Fruit fly (Drosophila melanogaster) whole organism, pupa: ENCODE measurements around the gene CG7139.

ENCODE experiments used
- CG10348 ChIP-seq: fragments of 200-800 bp; sonication (Bioruptor generic); IDR thresholded peaks from 2 replicates; pipeline ENCODE4 v1.3.6; 2022; ENCODE audit warnings: missing biosample characterization, missing genetic modification characterization
- CG12605 ChIP-seq: fragments of 200-800 bp; sonication (Bioruptor generic); IDR thresholded peaks from 2 replicates; pipeline ENCODE4 v1.3.6; 2022; ENCODE audit warnings: missing biosample characterization, missing genetic modification characterization
- CG13204 ChIP-seq: fragments of 200-800 bp; sonication (Bioruptor generic); optimal IDR thresholded peaks from 2 replicates; lab custom pipeline; 2018; ENCODE audit warnings: missing biosample characterization, mild to moderate bottlenecking, missing genetic modification characterization, moderate library complexity
- CG14655 ChIP-seq: fragments of 200-800 bp; sonication (Bioruptor generic); optimal IDR thresholded peaks from 3 replicates; lab custom pipeline; 2017; ENCODE audit warnings: mild to moderate bottlenecking, missing biosample characterization, missing genetic modification reagents, missing genetic modification characterization
- CG15710 ChIP-seq: fragments of 200-800 bp; sonication (Bioruptor generic); optimal IDR thresholded peaks from 2 replicates; lab custom pipeline; 2018; ENCODE audit warnings: missing biosample characterization, mild to moderate bottlenecking, missing genetic modification characterization, moderate library complexity
- CG17806 ChIP-seq: fragments of 200-800 bp; sonication (Bioruptor generic); optimal IDR thresholded peaks from 2 replicates; lab custom pipeline; 2018; ENCODE audit warnings: missing biosample characterization, mild to moderate bottlenecking, missing genetic modification characterization, moderate library complexity
- CG32121 ChIP-seq: fragments of 200-800 bp; sonication (Bioruptor generic); IDR thresholded peaks from 2 replicates; pipeline ENCODE4 v1.3.6; 2022; ENCODE audit warnings: missing biosample characterization, missing genetic modification characterization
- CG34367 ChIP-seq: fragments of 200-800 bp; sonication (Bioruptor generic); optimal IDR thresholded peaks from 2 replicates; lab custom pipeline; 2018; ENCODE audit warnings: missing biosample characterization, mild to moderate bottlenecking, missing genetic modification characterization
- CG4496 ChIP-seq: fragments of 200-800 bp; sonication (Bioruptor generic); IDR thresholded peaks from 3 replicates; pipeline ENCODE4 v1.3.6; 2022; ENCODE audit warnings: missing biosample characterization, missing genetic modification characterization
- CG8159 ChIP-seq: fragments of 200-800 bp; sonication (Bioruptor generic); optimal IDR thresholded peaks from 3 replicates; lab custom pipeline; 2018; ENCODE audit warnings: missing biosample characterization, mild to moderate bottlenecking, missing genetic modification characterization, moderate library complexity
- CG8301 ChIP-seq: fragments of 200-800 bp; sonication (Bioruptor generic); optimal IDR thresholded peaks from 2 replicates; lab custom pipeline; 2018; ENCODE audit warnings: missing biosample characterization, mild to moderate bottlenecking, missing genetic modification characterization
- CG9948 ChIP-seq: fragments of 200-800 bp; sonication (Bioruptor generic); optimal IDR thresholded peaks from 2 replicates; lab custom pipeline; 2018; ENCODE audit warnings: missing biosample characterization, mild to moderate bottlenecking, missing genetic modification characterization, moderate library complexity
- D1 ChIP-seq: fragments of 200-800 bp; sonication (Bioruptor generic); optimal IDR thresholded peaks from 2 replicates; lab custom pipeline; 2018; ENCODE audit warnings: missing biosample characterization, mild to moderate bottlenecking, missing genetic modification characterization, moderate library complexity
- EcR ChIP-seq: fragments of 200-800 bp; sonication (Bioruptor generic); optimal IDR thresholded peaks from 3 replicates; lab custom pipeline; 2019; ENCODE audit warnings: missing biosample characterization, missing genetic modification characterization, mild to moderate bottlenecking, moderate library complexity, missing genetic modification reagents
- Ets98B ChIP-seq: fragments of 200-800 bp; sonication (Bioruptor generic); IDR thresholded peaks from 2 replicates; pipeline ENCODE4 v1.3.6; 2022; ENCODE audit warnings: missing biosample characterization, missing genetic modification characterization
- Pif1A ChIP-seq: fragments of 200-800 bp; sonication (Bioruptor generic); optimal IDR thresholded peaks from 3 replicates; lab custom pipeline; 2016; ENCODE audit warnings: missing biosample characterization, missing genetic modification characterization
- Pif1B ChIP-seq: fragments of 200-800 bp; sonication (Bioruptor generic); optimal IDR thresholded peaks from 3 replicates; lab custom pipeline; 2016; ENCODE audit warnings: missing biosample characterization, missing genetic modification characterization
- Snoo ChIP-seq: fragments of 200-800 bp; sonication (Bioruptor generic); optimal IDR thresholded peaks from 3 replicates; lab custom pipeline; 2017; ENCODE audit warnings: missing biosample characterization, mild to moderate bottlenecking, missing genetic modification characterization, inconsistent platforms
- fd96Ca ChIP-seq: fragments of 200-800 bp; sonication (Bioruptor generic); IDR thresholded peaks from 3 replicates; pipeline ENCODE4 v1.3.6; 2022; ENCODE audit warnings: missing biosample characterization, missing genetic modification characterization
- gl ChIP-seq: fragments of 200-800 bp; sonication (Bioruptor generic); optimal IDR thresholded peaks from 2 replicates; lab custom pipeline; 2018; ENCODE audit warnings: missing biosample characterization, mild to moderate bottlenecking, missing genetic modification characterization
- rn ChIP-seq: fragments of 200-800 bp; sonication (Bioruptor generic); IDR thresholded peaks from 2 replicates; pipeline ENCODE4 v1.3.6; 2022; ENCODE audit warnings: missing biosample characterization, missing genetic modification characterization

The CG7139 gene

dm6 chr3L:22071687-22072394 lies at the start of gene CG7139:
TSS of gene CG7139 (minus strand) at chr3L:22071848.
- TF ChIP-seq CG8159 (tag; lab: Kevin White, UChicago) (peak; percentile 29), CG34367 (tag; lab: Kevin White, UChicago) (no peak), EcR (GFP tag; lab: Kevin White, UChicago) (no peak), CG15710 (no peak), D1 (tag; lab: Kevin White, UChicago) (no peak), Snoo (tag; lab: Kevin White, UChicago) (no peak)

dm6 chr3L:22113186-22113585 lies 41.5 kb upstream of the CG7139 start:
- TF ChIP-seq Ets98B (GFP tag; lab: Robert Waterston, UW), result no peak
- no peak for TF ChIP-seq CG8159 (tag; lab: Kevin White, UChicago)
- TF ChIP-seq CG8301 (tag; lab: Kevin White, UChicago), result no peak
- no peak for TF ChIP-seq CG32121
- TF ChIP-seq CG4496, result no peak
- no peak for TF ChIP-seq CG17806
- TF ChIP-seq fd96Ca (GFP tag; lab: Robert Waterston, UW), result no peak
- TF ChIP-seq CG34367 (tag; lab: Kevin White, UChicago), result no peak
- no peak for TF ChIP-seq Snoo (tag; lab: Kevin White, UChicago)
- TF ChIP-seq CG13204, result no peak

dm6 chr3L:22109903-22110302 lies 38.3 kb upstream of the CG7139 start:
- TF ChIP-seq CG8159 (tag; lab: Kevin White, UChicago), result peak; percentile 10
- no peak for TF ChIP-seq CG10348 (GFP tag; lab: Robert Waterston, UW)
- TF ChIP-seq, all 21 proteins: peak for 1

- TF ChIP-seq CG17806 (peak; percentile 35), EcR (GFP tag; lab: Kevin White, UChicago) (no peak), CG9948 (peak; percentile 55), fd96Ca (GFP tag; lab: Robert Waterston, UW) (no peak), CG8159 (tag; lab: Kevin White, UChicago) (peak; percentile 47), CG13204 (no peak), Ets98B (GFP tag; lab: Robert Waterston, UW) (peak; percentile 16; the same call in 1 of the 2 replicates), Snoo (tag; lab: Kevin White, UChicago) (no peak), gl (tag; lab: Kevin White, UChicago) (no peak), CG10348 (GFP tag; lab: Robert Waterston, UW) (no peak), CG15710 (peak; percentile 28), CG14655 (GFP tag; lab: Kevin White, UChicago) (peak; percentile 79), D1 (tag; lab: Kevin White, UChicago) (no peak), CG8301 (tag; lab: Kevin White, UChicago) (peak; percentile 68), Pif1B (GFP tag; lab: Kevin White, UChicago) (no peak), CG34367 (tag; lab: Kevin White, UChicago) (peak; percentile 22), CG12605 (GFP tag; lab: Robert Waterston, UW) (no peak), CG32121 (no peak; the same call in 1 of the 2 replicates), Pif1A (GFP tag; lab: Kevin White, UChicago) (peak; percentile 15), CG4496 (no peak), rn (no peak)
These were observed 35.1 kb upstream of the CG7139 start for dm6 chr3L:22106704-22107103.

dm6 chr3L:22094308-22094866 lies 22.7 kb upstream of the CG7139 start:
- TF ChIP-seq CG15710, result no peak
- no peak for TF ChIP-seq CG12605 (GFP tag; lab: Robert Waterston, UW)
- no peak for TF ChIP-seq Pif1B (GFP tag; lab: Kevin White, UChicago)
- TF ChIP-seq CG17806, result no peak
- no peak for TF ChIP-seq rn
- TF ChIP-seq Ets98B (GFP tag; lab: Robert Waterston, UW), result no peak
- TF ChIP-seq CG10348 (GFP tag; lab: Robert Waterston, UW), result no peak
- TF ChIP-seq CG4496, result no peak
- no peak for TF ChIP-seq CG9948
- TF ChIP-seq CG13204, result no peak
- no peak for TF ChIP-seq EcR (GFP tag; lab: Kevin White, UChicago)
- TF ChIP-seq Pif1A (GFP tag; lab: Kevin White, UChicago), result no peak
- TF ChIP-seq CG8159 (tag; lab: Kevin White, UChicago), result no peak
- no peak for TF ChIP-seq CG14655 (GFP tag; lab: Kevin White, UChicago)
- no peak for TF ChIP-seq CG32121
- no peak for TF ChIP-seq gl (tag; lab: Kevin White, UChicago)
- no peak for TF ChIP-seq CG8301 (tag; lab: Kevin White, UChicago)
- TF ChIP-seq D1 (tag; lab: Kevin White, UChicago), result no peak
- no peak for TF ChIP-seq CG34367 (tag; lab: Kevin White, UChicago)

dm6 chr3L:22091339-22091738 lies 19.7 kb upstream of the CG7139 start:
- TF ChIP-seq CG8159 (tag; lab: Kevin White, UChicago), result peak; percentile 6
- TF ChIP-seq CG32121, result no peak
- peak; percentile 34 for TF ChIP-seq CG14655 (GFP tag; lab: Kevin White, UChicago)
- TF ChIP-seq CG17806, result no peak
- TF ChIP-seq CG13204, result no peak
- no peak for TF ChIP-seq CG8301 (tag; lab: Kevin White, UChicago)
- TF ChIP-seq rn, result no peak
- no peak for TF ChIP-seq CG34367 (tag; lab: Kevin White, UChicago)
